Fruit fly (Drosophila melanogaster): ENCODE measurements around the gene Nepl8.

The Nepl8 gene

dm6 chr2L:16487571-16488276 is at the start of gene Nepl8:
Gene Nepl8, plus strand, starts transcription at chr2L:16488148.
- TF ChIP-seq CG8478 (optimal IDR thresholded peaks at IDR 0.05) (no peak), CTCF (optimal IDR thresholded peaks at IDR 0.05) (peak; percentile 32 to 52)

dm6 chr2L:16442620-16443019 is 45.3 kb upstream of the Nepl8 start:
- TF ChIP-seq CG8478 (optimal IDR thresholded peaks at IDR 0.05) (no peak), CTCF (optimal IDR thresholded peaks at IDR 0.05) (no peak)

dm6 chr2L:16445034-16445433 is 42.9 kb upstream of the Nepl8 start, which contains the start of gene Idgf1:
Gene Idgf1, plus strand, starts transcription at chr2L:16445278.
- no peak for TF ChIP-seq CG8478 (optimal IDR thresholded peaks at IDR 0.05)
- TF ChIP-seq CTCF (optimal IDR thresholded peaks at IDR 0.05): no peak

dm6 chr2L:16446975-16447509 is 40.9 kb upstream of the Nepl8 start, which contains the start of gene Idgf2:
Gene Idgf2, plus strand, starts transcription at chr2L:16447330.
- TF ChIP-seq CG8478 (optimal IDR thresholded peaks at IDR 0.05) (no peak), CTCF (optimal IDR thresholded peaks at IDR 0.05) (no peak)

dm6 chr2L:16447875-16448412 is 40.0 kb upstream of the Nepl8 start:
- TF ChIP-seq CG8478 (optimal IDR thresholded peaks at IDR 0.05) (no peak), CTCF (optimal IDR thresholded peaks at IDR 0.05) (no peak)

- no peak for TF ChIP-seq CTCF (optimal IDR thresholded peaks at IDR 0.05)
- TF ChIP-seq CG8478 (optimal IDR thresholded peaks at IDR 0.05): no peak
These were observed 39.3 kb upstream of the Nepl8 start, which contains the start of gene CG5888 for dm6 chr2L:16448451-16449206. Gene CG5888, minus strand, starts transcription at chr2L:16448469.

dm6 chr2L:16450891-16451290 is 37.1 kb upstream of the Nepl8 start, which contains the start of gene Idgf3:
Gene Idgf3, plus strand, starts transcription at chr2L:16450907.
- TF ChIP-seq CTCF (optimal IDR thresholded peaks at IDR 0.05): no peak
- no peak for TF ChIP-seq CG8478 (optimal IDR thresholded peaks at IDR 0.05)

dm6 chr2L:16451858-16452257 is 36.1 kb upstream of the Nepl8 start:
- TF ChIP-seq CG8478 (optimal IDR thresholded peaks at IDR 0.05): no peak
- no peak for TF ChIP-seq CTCF (optimal IDR thresholded peaks at IDR 0.05)

- TF ChIP-seq CTCF (optimal IDR thresholded peaks at IDR 0.05) (no peak), CG8478 (optimal IDR thresholded peaks at IDR 0.05) (no peak)
These were observed 29.6 kb upstream of the Nepl8 start for dm6 chr2L:16458385-16458784.

dm6 chr2L:16463657-16464056 is 24.3 kb upstream of the Nepl8 start:
- no peak for TF ChIP-seq CG8478 (optimal IDR thresholded peaks at IDR 0.05)
- TF ChIP-seq CTCF (optimal IDR thresholded peaks at IDR 0.05): no peak

dm6 chr2L:16469749-16470148 is 18.2 kb upstream of the Nepl8 start:
- TF ChIP-seq CG8478 (optimal IDR thresholded peaks at IDR 0.05) (no peak), CTCF (optimal IDR thresholded peaks at IDR 0.05) (no peak)

dm6 chr2L:16472184-16472583 is 15.8 kb upstream of the Nepl8 start:
- TF ChIP-seq CTCF (optimal IDR thresholded peaks at IDR 0.05) (no peak), CG8478 (optimal IDR thresholded peaks at IDR 0.05) (no peak)

dm6 chr2L:16476517-16476916 is 11.4 kb upstream of the Nepl8 start:
- no peak for TF ChIP-seq CTCF (optimal IDR thresholded peaks at IDR 0.05)
- TF ChIP-seq CG8478 (optimal IDR thresholded peaks at IDR 0.05): no peak

- TF ChIP-seq CTCF (optimal IDR thresholded peaks at IDR 0.05) (no peak), CG8478 (optimal IDR thresholded peaks at IDR 0.05) (no peak)
These were observed 2.3 kb upstream of the Nepl8 start, which contains the start of gene dac for dm6 chr2L:16485643-16486000. Gene dac, minus strand, starts transcription at chr2L:16485998.

dm6 chr2L:16486001-16486793 is 1.8 kb upstream of the Nepl8 start:
- TF ChIP-seq CTCF (optimal IDR thresholded peaks at IDR 0.05) (peak in 1 of 2 experiments; percentile 33), CG8478 (optimal IDR thresholded peaks at IDR 0.05) (peak; percentile 61)

Measured in S2 (cell line).